Fruit fly (Drosophila melanogaster) whole organism, embryonic: ENCODE data around the gene CG31875.

ENCODE experiments used
- Atf6 ChIP-seq: fragments of 200-800 bp; sonication (Bioruptor generic); IDR thresholded peaks from 2 replicates; pipeline ENCODE4 v1.3.6; 2022; ENCODE audit warnings: missing biosample characterization, missing genetic modification characterization
- CG10267 ChIP-seq: fragments of 200-800 bp; sonication (Bioruptor generic); optimal IDR thresholded peaks from 2 replicates; lab custom pipeline; 2018; ENCODE audit warnings: missing biosample characterization, mild to moderate bottlenecking, missing genetic modification characterization, moderate library complexity
- CG10274 ChIP-seq: fragments of 200-800 bp; sonication (Bioruptor generic); optimal IDR thresholded peaks from 3 replicates; lab custom pipeline; 2017; ENCODE audit warnings: missing biosample characterization, mild to moderate bottlenecking, missing genetic modification characterization
- CG10654 ChIP-seq: fragments of 200-800 bp; sonication (Bioruptor generic); optimal IDR thresholded peaks from 2 replicates; lab custom pipeline; 2016; ENCODE audit warnings: missing biosample characterization, missing genetic modification characterization
- CG12155 ChIP-seq: fragments of 200-800 bp; sonication (Bioruptor generic); optimal IDR thresholded peaks from 3 replicates; lab custom pipeline; 2016; ENCODE audit warnings: missing biosample characterization, missing genetic modification characterization
- CG12659 ChIP-seq: fragments of 200-800 bp; sonication (Bioruptor generic); optimal IDR thresholded peaks from 3 replicates; lab custom pipeline; 2017; ENCODE audit warnings: mild to moderate bottlenecking, missing biosample characterization, missing genetic modification reagents, missing genetic modification characterization
- CG12942 ChIP-seq: fragments of 200-800 bp; sonication (Bioruptor generic); optimal IDR thresholded peaks from 3 replicates; lab custom pipeline; 2016; ENCODE audit warnings: missing biosample characterization, missing genetic modification characterization
- CG13123 ChIP-seq: fragments of 200-800 bp; sonication (Bioruptor generic); optimal IDR thresholded peaks from 2 replicates; lab custom pipeline; 2016; ENCODE audit warnings: missing biosample characterization, missing genetic modification characterization
- CG13624 ChIP-seq: fragments of 200-800 bp; sonication (Bioruptor generic); optimal IDR thresholded peaks from 2 replicates; lab custom pipeline; 2016; ENCODE audit warnings: missing biosample characterization, missing genetic modification characterization
- CG15696 ChIP-seq: fragments of 200-800 bp; sonication (Bioruptor generic); optimal IDR thresholded peaks from 2 replicates; lab custom pipeline; 2019; ENCODE audit warnings: missing biosample characterization, mild to moderate bottlenecking, missing genetic modification characterization, moderate library complexity
- CG1602 ChIP-seq: fragments of 200-800 bp; sonication (Bioruptor generic); optimal IDR thresholded peaks from 3 replicates; lab custom pipeline; 2016; ENCODE audit warnings: missing biosample characterization, missing genetic modification characterization
- CG16813 ChIP-seq: fragments of 200-800 bp; sonication (Bioruptor generic); IDR thresholded peaks from 3 replicates; pipeline ENCODE4 v1.3.6; 2022; ENCODE audit warnings: missing biosample characterization, missing genetic modification characterization; ENCODE audit not compliant: partially characterized antibody
- CG17612 ChIP-seq: fragments of 200-800 bp; sonication (Bioruptor generic); IDR thresholded peaks from 2 replicates; pipeline ENCODE4 v1.3.6; 2022; ENCODE audit warnings: missing biosample characterization, missing genetic modification characterization
- CG18011 ChIP-seq: fragments of 200-800 bp; sonication (Bioruptor generic); optimal IDR thresholded peaks from 2 replicates; lab custom pipeline; 2017; ENCODE audit warnings: missing biosample characterization, missing genetic modification characterization, mild to moderate bottlenecking, moderate library complexity, missing genotype
- CG2116 ChIP-seq: fragments of 200-800 bp; sonication (Bioruptor generic); optimal IDR thresholded peaks from 3 replicates; lab custom pipeline; 2018; ENCODE audit warnings: missing biosample characterization, mild to moderate bottlenecking, missing genetic modification characterization
- CG30431 ChIP-seq: fragments of 200-800 bp; sonication (Bioruptor generic); optimal IDR thresholded peaks from 2 replicates; lab custom pipeline; 2017; ENCODE audit warnings: missing biosample characterization, missing genetic modification characterization
- CG3847 ChIP-seq: fragments of 200-800 bp; sonication (Bioruptor generic); IDR thresholded peaks from 2 replicates; pipeline ENCODE4 v1.3.6; 2022; ENCODE audit warnings: missing biosample characterization, missing genetic modification characterization
- CG4424 ChIP-seq: fragments of 200-800 bp; sonication (Bioruptor generic); optimal IDR thresholded peaks from 3 replicates; lab custom pipeline; 2016; ENCODE audit warnings: missing biosample characterization, missing genetic modification characterization
- CG7786 ChIP-seq: fragments of 200-800 bp; sonication (Bioruptor generic); optimal IDR thresholded peaks from 2 replicates; lab custom pipeline; 2016; ENCODE audit warnings: missing biosample characterization, missing genetic modification characterization
- CG7987 ChIP-seq: fragments of 200-800 bp; sonication (Bioruptor generic); optimal IDR thresholded peaks from 2 replicates; lab custom pipeline; 2018; ENCODE audit warnings: missing biosample characterization, mild to moderate bottlenecking, missing genetic modification characterization, moderate library complexity
- CG8924 ChIP-seq: fragments of 200-800 bp; optimal IDR thresholded peaks from 3 replicates; lab custom pipeline; 2019; ENCODE audit warnings: missing biosample characterization, mild to moderate bottlenecking, missing genetic modification characterization, moderate library complexity
- CHES-1-like ChIP-seq: fragments of 200-800 bp; sonication (Bioruptor generic); optimal IDR thresholded peaks from 2 replicates; lab custom pipeline; 2016; ENCODE audit warnings: missing biosample characterization, missing genetic modification characterization
- Dad ChIP-seq: fragments of 200-800 bp; sonication (Bioruptor generic); optimal IDR thresholded peaks from 3 replicates; lab custom pipeline; 2016; ENCODE audit warnings: missing biosample characterization, missing genetic modification characterization
- Dbx ChIP-seq: fragments of 200-800 bp; sonication (Bioruptor generic); IDR thresholded peaks from 3 replicates; pipeline ENCODE4 v1.3.6; 2022; ENCODE audit warnings: missing biosample characterization, missing genetic modification characterization
- Dref ChIP-seq: fragments of 200-800 bp; sonication (Bioruptor generic); IDR thresholded peaks from 2 replicates; pipeline ENCODE4 v1.3.6; 2022; ENCODE audit warnings: missing biosample characterization, missing genetic modification characterization
- ERR ChIP-seq: fragments of 200-800 bp; sonication (Bioruptor generic); optimal IDR thresholded peaks from 2 replicates; lab custom pipeline; 2016; ENCODE audit warnings: missing biosample characterization, missing genetic modification characterization
- HLH4C ChIP-seq: fragments of 200-800 bp; sonication (Bioruptor generic); IDR thresholded peaks from 3 replicates; pipeline ENCODE4 v1.3.6; 2022; ENCODE audit warnings: missing biosample characterization, missing genetic modification characterization; ENCODE audit not compliant: partially characterized antibody
- Hmr ChIP-seq: fragments of 200-800 bp; sonication (Bioruptor generic); optimal IDR thresholded peaks from 3 replicates; lab custom pipeline; 2017; ENCODE audit warnings: mild to moderate bottlenecking, missing biosample characterization, missing genetic modification reagents, missing genetic modification characterization
- Hmx ChIP-seq: fragments of 200-800 bp; sonication (Bioruptor generic); optimal IDR thresholded peaks from 2 replicates; lab custom pipeline; 2016; ENCODE audit warnings: missing biosample characterization, missing genetic modification characterization
- Hr3 ChIP-seq: fragments of 200-800 bp; sonication (Bioruptor generic); optimal IDR thresholded peaks from 3 replicates; lab custom pipeline; 2016; ENCODE audit warnings: missing biosample characterization, missing genetic modification characterization
- Max ChIP-seq: fragments of 200-800 bp; sonication (Bioruptor generic); optimal IDR thresholded peaks from 2 replicates; lab custom pipeline; 2016; ENCODE audit warnings: missing biosample characterization, mild to moderate bottlenecking, missing genetic modification characterization
- NC2α ChIP-seq: fragments of 200-800 bp; sonication (Bioruptor generic); optimal IDR thresholded peaks from 2 replicates; lab custom pipeline; 2016; ENCODE audit warnings: missing biosample characterization, missing genetic modification characterization
- Nf-YC ChIP-seq: fragments of 200-800 bp; optimal IDR thresholded peaks from 3 replicates; lab custom pipeline; 2019; ENCODE audit warnings: missing biosample characterization, mild to moderate bottlenecking, missing genetic modification characterization, moderate library complexity
- Pdp1 ChIP-seq, 2 experiments: fragments of 200-800 bp; sonication (Bioruptor generic); optimal IDR thresholded peaks; 3 replicates each; lab custom pipeline; 2016; ENCODE audit warnings: missing biosample characterization in 2 of 2, missing genetic modification characterization in 2 of 2, mild to moderate bottlenecking in 1 of 2, moderate library complexity in 1 of 2
- Xrp1 ChIP-seq: fragments of 200-800 bp; sonication (Bioruptor generic); IDR thresholded peaks from 2 replicates; pipeline ENCODE4 v1.3.6; 2022; ENCODE audit warnings: missing biosample characterization, missing genetic modification characterization
- ac ChIP-seq: fragments of 200-800 bp; sonication (Bioruptor generic); optimal IDR thresholded peaks from 3 replicates; lab custom pipeline; 2017; ENCODE audit warnings: missing biosample characterization, mild to moderate bottlenecking, missing genetic modification characterization
- az2 ChIP-seq: fragments of 200-800 bp; sonication (Bioruptor generic); optimal IDR thresholded peaks from 3 replicates; lab custom pipeline; 2016; ENCODE audit warnings: missing biosample characterization, missing genetic modification characterization
- bcd ChIP-seq: fragments of 200-800 bp; sonication (Bioruptor generic); optimal IDR thresholded peaks from 2 replicates; lab custom pipeline; 2017; ENCODE audit warnings: missing biosample characterization, mild to moderate bottlenecking, missing genetic modification characterization
- btn ChIP-seq: fragments of 200-800 bp; sonication (Bioruptor generic); optimal IDR thresholded peaks from 2 replicates; lab custom pipeline; 2016; ENCODE audit warnings: missing biosample characterization, missing genetic modification characterization
- da ChIP-seq: fragments of 200-800 bp; sonication (Bioruptor generic); optimal IDR thresholded peaks from 2 replicates; lab custom pipeline; 2016; ENCODE audit warnings: missing biosample characterization, missing genetic modification characterization
- dati ChIP-seq: fragments of 200-800 bp; sonication (Bioruptor generic); IDR thresholded peaks from 2 replicates; pipeline ENCODE4 v1.3.6; 2022; ENCODE audit warnings: missing biosample characterization, missing genetic modification characterization
- dm ChIP-seq: fragments of 200-800 bp; sonication (Bioruptor generic); optimal IDR thresholded peaks from 3 replicates; lab custom pipeline; 2016; ENCODE audit warnings: missing biosample characterization, missing genetic modification characterization
- en ChIP-seq: fragments of 200-800 bp; sonication (Bioruptor generic); optimal IDR thresholded peaks from 2 replicates; lab custom pipeline; 2016; ENCODE audit warnings: missing biosample characterization, missing genetic modification characterization
- gsb-n ChIP-seq: fragments of 200-800 bp; sonication (Bioruptor generic); optimal IDR thresholded peaks from 3 replicates; lab custom pipeline; 2018; ENCODE audit warnings: missing biosample characterization, mild to moderate bottlenecking, missing genetic modification characterization
- h ChIP-seq: fragments of >200 bp; optimal IDR thresholded peaks from 2 replicates; lab custom pipeline; 2017
- lilli ChIP-seq: fragments of 200-800 bp; sonication (Bioruptor generic); optimal IDR thresholded peaks from 3 replicates; lab custom pipeline; 2016; ENCODE audit warnings: missing biosample characterization, missing genetic modification characterization
- lmd ChIP-seq: fragments of 200-800 bp; sonication (Bioruptor generic); IDR thresholded peaks from 2 replicates; pipeline ENCODE4 v1.3.6; 2022; ENCODE audit warnings: missing biosample characterization, missing genetic modification characterization
- onecut ChIP-seq: fragments of 200-800 bp; sonication (Bioruptor generic); IDR thresholded peaks from 2 replicates; pipeline ENCODE4 v1.3.6; 2022; ENCODE audit warnings: missing biosample characterization, missing genetic modification characterization
- p53 ChIP-seq: fragments of 200-800 bp; sonication (Bioruptor generic); optimal IDR thresholded peaks from 2 replicates; lab custom pipeline; 2016; ENCODE audit warnings: missing biosample characterization, missing genetic modification characterization
- peb ChIP-seq: fragments of 200-800 bp; sonication (Bioruptor generic); IDR thresholded peaks from 2 replicates; pipeline ENCODE4 v1.3.6; 2022; ENCODE audit warnings: missing biosample characterization, missing genetic modification characterization
- wor ChIP-seq: fragments of 200-800 bp; sonication (Bioruptor generic); IDR thresholded peaks from 2 replicates; pipeline ENCODE4 v1.3.6; 2022; ENCODE audit warnings: missing biosample characterization, missing genetic modification characterization

CG31875 gene

DNA sequence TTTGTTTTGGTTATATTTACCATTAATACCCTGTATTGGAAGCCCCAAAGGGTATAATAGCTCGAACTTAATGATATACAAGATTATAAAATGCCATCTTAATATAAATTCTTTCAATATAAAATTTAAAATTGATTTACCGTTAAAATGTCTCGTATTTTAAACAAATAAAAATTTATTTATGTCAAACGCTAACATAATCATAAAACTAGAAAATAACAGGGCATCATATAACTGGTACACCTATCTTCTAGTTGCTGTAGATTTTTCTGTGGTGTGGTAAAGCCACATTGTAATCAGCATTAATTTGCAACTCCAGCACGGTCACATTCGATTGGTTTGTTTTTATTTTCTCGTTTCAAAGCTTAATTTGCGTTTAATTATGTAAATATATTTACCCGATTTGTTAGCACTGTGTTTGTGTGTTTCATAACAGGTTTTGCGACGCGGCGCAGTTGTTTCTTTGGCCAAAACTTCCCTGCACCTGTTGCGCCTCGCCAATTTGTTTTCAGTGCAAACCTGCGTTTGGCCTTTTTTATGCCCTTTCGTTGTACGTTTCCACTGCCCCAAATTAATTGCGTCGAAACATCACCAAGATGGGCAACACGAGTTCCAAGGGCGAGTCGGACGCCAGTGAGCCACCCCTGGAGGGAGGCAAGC lies 45.4 kb downstream of the CG31875 start, which contains the start of the genes CG4658 and CG5846 (continued):
- TF ChIP-seq CHES-1-like (GFP tag; lab: Kevin White, UChicago) = peak; percentile 71
- peak; percentile 44 for TF ChIP-seq CG10274 (GFP tag; lab: Kevin White, UChicago)
- peak; percentile 89 for TF ChIP-seq CG15696 (tag; lab: Kevin White, UChicago)
- peak; percentile 95 for TF ChIP-seq CG4424
- TF ChIP-seq CG10654 (GFP tag; lab: Kevin White, UChicago) = peak; percentile 93
- TF ChIP-seq CG8924 (tag; lab: Kevin White, UChicago) = peak; percentile 96
- TF ChIP-seq ac (GFP tag; lab: Kevin White, UChicago) = peak; percentile 56
- no peak for TF ChIP-seq h
- TF ChIP-seq CG12659 = peak; percentile 94
- peak; percentile 82 for TF ChIP-seq da (GFP tag; lab: Kevin White, UChicago)
- no peak for TF ChIP-seq Dref (GFP tag; lab: Robert Waterston, UW)
- peak; percentile 96 for TF ChIP-seq Hr3 (GFP tag; lab: Kevin White, UChicago)
- peak; percentile 62 for TF ChIP-seq p53 (GFP tag; lab: Kevin White, UChicago)
- TF ChIP-seq gsb-n = peak; percentile 97
- TF ChIP-seq CG3847 (GFP tag; lab: Robert Waterston, UW) = peak; percentile 85
- TF ChIP-seq Dad (GFP tag; lab: Kevin White, UChicago) = peak; percentile 17
- TF ChIP-seq CG10267 (tag; lab: Kevin White, UChicago) = peak; percentile 93
- TF ChIP-seq ERR (GFP tag; lab: Kevin White, UChicago) = no peak
- TF ChIP-seq NC2α = peak; percentile 83
- peak; percentile 68 for TF ChIP-seq CG7987
- peak; percentile 82 for TF ChIP-seq CG18011 (GFP tag; lab: Kevin White, UChicago)
- TF ChIP-seq bcd (GFP tag; lab: Kevin White, UChicago) = peak; percentile 93
- TF ChIP-seq Max = peak; percentile 90
- TF ChIP-seq az2 (GFP tag; lab: Kevin White, UChicago) = peak; percentile 96
- peak; percentile 73 for TF ChIP-seq Hmx (GFP tag; lab: Kevin White, UChicago)
- TF ChIP-seq onecut (GFP tag; lab: Robert Waterston, UW) = peak; percentile 66
- peak; percentile 96 for TF ChIP-seq CG1602 (GFP tag; lab: Kevin White, UChicago)
- peak; percentile 79 for TF ChIP-seq dati (GFP tag; lab: Robert Waterston, UW)
- peak; percentile 90 for TF ChIP-seq wor (GFP tag; lab: Robert Waterston, UW)
- peak; percentile 73 for TF ChIP-seq CG30431 (GFP tag; lab: Kevin White, UChicago)
- TF ChIP-seq lilli = peak; percentile 94
- TF ChIP-seq CG13624 = peak; percentile 81
- peak; percentile 74 for TF ChIP-seq CG7786 (GFP tag; lab: Kevin White, UChicago)
- TF ChIP-seq CG17612 = peak; percentile 78
- peak; percentile 94 for TF ChIP-seq Dbx (GFP tag; lab: Robert Waterston, UW)
- peak; percentile 95 for TF ChIP-seq Atf6
- TF ChIP-seq CG2116 = peak; percentile 91
- TF ChIP-seq Pdp1 (GFP tag; optimal IDR thresholded peaks at IDR 0.05; lab: Kevin White, UChicago) = peak; percentile 85 to 87
- no peak for TF ChIP-seq btn (GFP tag; lab: Kevin White, UChicago)
- TF ChIP-seq HLH4C = no peak
- TF ChIP-seq CG16813 = no peak
- peak; percentile 81 for TF ChIP-seq Nf-YC (tag; lab: Kevin White, UChicago)
- peak; percentile 92 for TF ChIP-seq CG12155 (GFP tag; lab: Kevin White, UChicago)
- TF ChIP-seq en (GFP tag; lab: Kevin White, UChicago) = peak; percentile 13
- peak; percentile 48 for TF ChIP-seq dm (GFP tag; lab: Kevin White, UChicago)
- TF ChIP-seq peb = peak; percentile 95
- TF ChIP-seq Xrp1 = peak; percentile 98
- peak; percentile 90 for TF ChIP-seq CG13123 (GFP tag; lab: Kevin White, UChicago)
- TF ChIP-seq Hmr = peak; percentile 93
- TF ChIP-seq lmd (GFP tag; lab: Robert Waterston, UW) = peak; percentile 95
- TF ChIP-seq CG12942 = peak; percentile 94
